Worm (Caenorhabditis elegans): ENCODE measurements around the gene fbxb-60.

The fbxb-60 gene

DNA sequence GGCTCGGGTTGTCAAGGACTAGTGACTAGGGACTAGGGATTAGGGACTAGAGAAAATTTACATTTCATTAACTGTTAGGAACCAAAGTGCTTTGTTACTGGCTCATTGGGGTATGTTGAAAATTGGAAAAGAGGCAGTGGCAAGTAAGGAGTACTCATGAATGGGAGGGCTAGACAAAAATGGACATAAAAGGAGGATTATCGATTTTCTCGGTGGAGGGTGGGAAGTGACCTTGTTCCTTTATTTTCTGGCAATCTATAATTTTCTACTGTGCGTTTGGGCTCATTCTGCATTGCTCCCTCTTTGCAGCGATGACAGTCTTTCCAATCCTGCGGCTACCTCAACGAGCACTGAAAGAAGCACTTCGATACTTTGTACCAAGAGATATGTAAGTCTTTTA lies at the start of gene fbxb-60:
Gene fbxb-60, plus strand, starts transcription at position 301 of the 400 bp plus-strand sequence.
- TF ChIP-seq ztf-11 (tag; optimal IDR thresholded peaks at IDR 0.05) (no peak), nhr-77 (tag; optimal IDR thresholded peaks at IDR 0.05) (no peak), ZK546.5 (tag; optimal IDR thresholded peaks at IDR 0.05) (no peak), dmd-4 (tag; optimal IDR thresholded peaks at IDR 0.05) (no peak), lin-11 (tag; optimal IDR thresholded peaks at IDR 0.05) (no peak), nhr-23 (tag; optimal IDR thresholded peaks at IDR 0.05) (no peak), unc-62 (GFP tag; optimal IDR thresholded peaks at IDR 0.05) (no peak), aly-2 (tag; optimal IDR thresholded peaks at IDR 0.05) (no peak), F13H6.1 (tag; optimal IDR thresholded peaks at IDR 0.05) (no peak), alr-1 (tag; optimal IDR thresholded peaks at IDR 0.05) (no peak), nhr-11 (tag; optimal IDR thresholded peaks at IDR 0.05) (no peak), ztf-1 (GFP tag; conservative IDR thresholded peaks at IDR 0.05) (no peak), Y55F3AM.14 (GFP tag; optimal IDR thresholded peaks at IDR 0.05) (no peak), lin-39 (tag; optimal IDR thresholded peaks at IDR 0.05) (no peak), mdl-1 (tag; optimal IDR thresholded peaks at IDR 0.05) (no peak), egl-27 (tag; optimal IDR thresholded peaks at IDR 0.05) (no peak)

DNA sequence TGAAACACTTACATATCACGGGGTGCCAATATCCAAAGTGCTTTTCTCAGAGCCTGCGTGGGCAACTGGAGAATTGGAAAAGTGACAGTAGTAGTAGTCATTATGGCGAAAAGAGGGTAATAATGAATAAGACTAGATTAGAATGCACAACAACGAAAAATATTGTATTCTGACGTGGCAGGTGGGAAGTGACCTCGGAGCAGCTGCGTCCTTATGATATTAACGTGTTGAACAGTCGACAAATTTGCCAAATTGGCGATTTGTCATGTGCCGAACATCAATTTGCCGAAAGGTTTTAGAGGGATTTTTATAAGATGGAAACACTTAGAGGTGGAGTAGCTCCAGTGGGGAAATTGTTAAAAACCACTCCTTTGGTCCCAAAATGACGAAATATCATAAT lies 46.6 kb upstream of the fbxb-60 start, which contains the start of gene str-81:
Gene str-81, minus strand, starts transcription at position 101 of the 400 bp plus-strand sequence.
- TF ChIP-seq crh-2 (tag; optimal IDR thresholded peaks at IDR 0.05) (no peak), aly-2 (tag; optimal IDR thresholded peaks at IDR 0.05) (no peak), zag-1 (tag; optimal IDR thresholded peaks at IDR 0.05) (no peak), nhr-129 (tag; optimal IDR thresholded peaks at IDR 0.05) (no peak), skn-1 (tag; optimal IDR thresholded peaks at IDR 0.05) (no peak), nhr-12 (tag; optimal IDR thresholded peaks at IDR 0.05) (no peak), ceh-16 (tag; optimal IDR thresholded peaks at IDR 0.05) (no peak), lsy-2 (tag; optimal IDR thresholded peaks at IDR 0.05) (no peak), R02D3.7 (tag; optimal IDR thresholded peaks at IDR 0.05) (no peak), unc-39 (tag; optimal IDR thresholded peaks at IDR 0.05) (no peak), mdl-1 (tag; optimal IDR thresholded peaks at IDR 0.05) (no peak), dmd-4 (tag; optimal IDR thresholded peaks at IDR 0.05) (no peak), Y55F3AM.14 (GFP tag; optimal IDR thresholded peaks at IDR 0.05) (no peak), peb-1 (tag; optimal IDR thresholded peaks at IDR 0.05) (no peak), ceh-82 (tag; optimal IDR thresholded peaks at IDR 0.05) (no peak), nhr-10 (tag; optimal IDR thresholded peaks at IDR 0.05) (no peak), sma-9 (GFP tag; optimal IDR thresholded peaks at IDR 0.05) (no peak), sma-9 (tag; optimal IDR thresholded peaks at IDR 0.05) (no peak), lin-13 (GFP tag; optimal IDR thresholded peaks at IDR 0.05) (no peak), ztf-11 (tag; optimal IDR thresholded peaks at IDR 0.05) (no peak)

DNA sequence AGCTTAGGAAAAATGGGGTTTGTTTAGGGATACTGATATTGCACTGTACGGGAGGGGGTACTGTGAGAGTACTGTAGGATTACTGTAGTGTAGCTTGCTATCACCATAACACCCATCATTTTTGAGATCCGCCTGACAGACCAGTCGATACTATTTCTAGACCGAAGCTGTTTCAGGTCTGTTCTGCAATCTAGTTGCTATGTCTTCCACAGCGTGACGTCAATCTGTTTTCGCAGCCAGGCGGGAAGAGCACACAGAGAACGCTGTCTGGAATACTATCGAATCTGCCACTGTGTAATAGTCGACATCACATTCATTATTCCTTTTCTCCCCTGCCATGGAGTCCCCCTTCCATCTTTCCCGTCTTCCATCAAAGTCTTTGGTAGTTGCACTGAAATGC lies 45.8 kb upstream of the fbxb-60 start, which contains the start of gene F21D9.11:
Gene F21D9.11, plus strand, starts transcription at position 301 of the 400 bp plus-strand sequence.
- TF ChIP-seq crh-2 (tag; optimal IDR thresholded peaks at IDR 0.05) (no peak), unc-39 (tag; optimal IDR thresholded peaks at IDR 0.05) (no peak), R02D3.7 (tag; optimal IDR thresholded peaks at IDR 0.05) (no peak), nhr-11 (tag; optimal IDR thresholded peaks at IDR 0.05) (no peak), blmp-1 (tag; optimal IDR thresholded peaks at IDR 0.05; ENCODE audit: insufficient read depth) (no peak), aly-2 (tag; optimal IDR thresholded peaks at IDR 0.05) (no peak), unc-55 (GFP tag; optimal IDR thresholded peaks at IDR 0.05) (no peak), gmeb-1 (tag; optimal IDR thresholded peaks at IDR 0.05) (no peak), elt-3 (tag; optimal IDR thresholded peaks at IDR 0.05) (no peak), sma-3 (GFP tag; optimal IDR thresholded peaks at IDR 0.05) (no peak), nhr-77 (tag; optimal IDR thresholded peaks at IDR 0.05) (no peak), sem-4 (tag; optimal IDR thresholded peaks at IDR 0.05) (no peak), skn-1 (tag; optimal IDR thresholded peaks at IDR 0.05) (no peak), ztf-11 (tag; optimal IDR thresholded peaks at IDR 0.05) (no peak), ama-1 (optimal IDR thresholded peaks at IDR 0.05) (no peak), dmd-4 (tag; optimal IDR thresholded peaks at IDR 0.05) (no peak), nhr-10 (tag; optimal IDR thresholded peaks at IDR 0.05) (no peak)

DNA sequence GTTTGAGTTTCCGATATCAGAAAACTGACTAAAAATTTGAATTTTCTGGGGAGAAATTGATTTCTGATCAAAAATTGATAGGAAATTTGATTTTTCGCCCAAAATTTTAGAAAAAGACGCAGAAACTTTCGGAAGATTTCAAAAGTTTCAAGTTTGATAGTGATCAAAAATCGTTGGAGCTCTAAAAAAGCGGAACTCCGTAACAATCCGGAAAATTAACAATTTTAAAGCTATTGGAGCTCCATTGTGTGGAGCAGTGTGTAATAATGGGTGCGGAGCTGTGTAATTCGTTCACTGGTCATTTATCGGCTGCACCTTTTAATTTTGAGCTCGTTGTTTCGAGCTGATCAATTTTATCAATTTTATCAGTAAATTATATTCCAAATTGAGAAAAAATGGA lies 44.1 kb upstream of the fbxb-60 start, which contains the start of gene F21D9.4:
Gene F21D9.4, plus strand, starts transcription at position 301 of the 400 bp plus-strand sequence.
- TF ChIP-seq mdl-1 (tag; optimal IDR thresholded peaks at IDR 0.05) = no peak
- no peak for TF ChIP-seq fos-1 (tag; optimal IDR thresholded peaks at IDR 0.05)
- no peak for TF ChIP-seq nhr-129 (tag; optimal IDR thresholded peaks at IDR 0.05)
- TF ChIP-seq lin-39 (tag; optimal IDR thresholded peaks at IDR 0.05) = no peak
- no peak for TF ChIP-seq snpc-4 (tag; optimal IDR thresholded peaks at IDR 0.05)
- no peak for TF ChIP-seq sma-9 (GFP tag; optimal IDR thresholded peaks at IDR 0.05)
- TF ChIP-seq sma-9 (tag; optimal IDR thresholded peaks at IDR 0.05) = no peak
- no peak for TF ChIP-seq elt-1 (tag; optimal IDR thresholded peaks at IDR 0.05)
- no peak for TF ChIP-seq Y55F3AM.14 (GFP tag; optimal IDR thresholded peaks at IDR 0.05)
- TF ChIP-seq lin-13 (GFP tag; optimal IDR thresholded peaks at IDR 0.05) = no peak
- no peak for TF ChIP-seq elt-3 (tag; optimal IDR thresholded peaks at IDR 0.05)
- no peak for TF ChIP-seq ztf-1 (GFP tag; conservative IDR thresholded peaks at IDR 0.05)
- TF ChIP-seq skn-1 (tag; optimal IDR thresholded peaks at IDR 0.05) = no peak
- TF ChIP-seq sma-3 (GFP tag; optimal IDR thresholded peaks at IDR 0.05) = no peak
- no peak for TF ChIP-seq nhr-23 (tag; optimal IDR thresholded peaks at IDR 0.05)
- no peak for TF ChIP-seq blmp-1 (tag; optimal IDR thresholded peaks at IDR 0.05; ENCODE audit: insufficient read depth)

Data from whole organism, L2 larva.